Fruit fly (Drosophila melanogaster): ENCODE measurements around the gene mfrn.
A peak's percentile ranks its signal among the peaks of the same experiment; 100 is the strongest.

Gene mfrn

dm6 chr3R:27925000-27925970 lies 22.5 kb downstream of the mfrn start, which contains the start of gene mino (continued):
- TF ChIP-seq knrl (GFP tag; IDR thresholded peaks at IDR 0.05; ENCODE audit: partially characterized antibody) (0 out of 3 replicates have a peak, but pooled peaks have one; percentile 11), zen (tag; optimal IDR thresholded peaks at IDR 0.05) (peak; percentile 44), tin (GFP tag; optimal IDR thresholded peaks at IDR 0.05) (no peak), CG4424 (GFP tag; optimal IDR thresholded peaks at IDR 0.05) (no peak), CG31388 (GFP tag; optimal IDR thresholded peaks at IDR 0.05) (no peak), CG1603 (tag; optimal IDR thresholded peaks at IDR 0.05) (no peak), Usf (GFP tag; optimal IDR thresholded peaks at IDR 0.05) (no peak), CG17361 (GFP tag; IDR thresholded peaks at IDR 0.05) (no peak), CG18764 (GFP tag; optimal IDR thresholded peaks at IDR 0.05) (no peak), CG7786 (GFP tag; optimal IDR thresholded peaks at IDR 0.05) (no peak), CG10431 (GFP tag; optimal IDR thresholded peaks at IDR 0.05) (no peak), CG4617 (GFP tag; optimal IDR thresholded peaks at IDR 0.05; ENCODE audit: borderline replicate concordance) (no peak), nerfin-2 (GFP tag; IDR thresholded peaks at IDR 0.05; ENCODE audit: partially characterized antibody) (no peak), CG3995 (GFP tag; optimal IDR thresholded peaks at IDR 0.05) (no peak), odd (GFP tag; optimal IDR thresholded peaks at IDR 0.05) (no peak), Vsx1 (GFP tag; optimal IDR thresholded peaks at IDR 0.05) (no peak), CG14710 (tag; optimal IDR thresholded peaks at IDR 0.05) (no peak), Gsc (GFP tag; IDR thresholded peaks at IDR 0.05) (no peak), sima (GFP tag; optimal IDR thresholded peaks at IDR 0.05) (no peak), TFAM (GFP tag; optimal IDR thresholded peaks at IDR 0.05) (no peak), gt (GFP tag; IDR thresholded peaks at IDR 0.05) (no peak), CG34376 (GFP tag; optimal IDR thresholded peaks at IDR 0.05) (peak; percentile 80), CG7963 (GFP tag; IDR thresholded peaks at IDR 0.05; ENCODE audit: partially characterized antibody) (no peak), CTCF (GFP tag; optimal IDR thresholded peaks at IDR 0.05) (no peak), CG6272 (GFP tag; IDR thresholded peaks at IDR 0.05) (no peak), kay (GFP tag; optimal IDR thresholded peaks at IDR 0.05) (no peak), Hsf (GFP tag; optimal IDR thresholded peaks at IDR 0.05) (no peak), CG10147 (GFP tag; optimal IDR thresholded peaks at IDR 0.05) (no peak), Asciz (GFP tag; optimal IDR thresholded peaks at IDR 0.05) (no peak), Dad (GFP tag; optimal IDR thresholded peaks at IDR 0.05) (no peak), sna (GFP tag; IDR thresholded peaks at IDR 0.05; ENCODE audit: partially characterized antibody) (no peak), Mrtf (GFP tag; IDR thresholded peaks at IDR 0.05) (no peak), vvl (GFP tag; IDR thresholded peaks at IDR 0.05) (no peak), CoRest (tag; optimal IDR thresholded peaks at IDR 0.05) (no peak), ranshi (GFP tag; IDR thresholded peaks at IDR 0.05) (no peak), pzg (GFP tag; optimal IDR thresholded peaks at IDR 0.05) (no peak), MESR4 (GFP tag; optimal IDR thresholded peaks at IDR 0.05) (no peak), Six4 (GFP tag; optimal IDR thresholded peaks at IDR 0.05) (no peak), Ptx1 (GFP tag; IDR thresholded peaks at IDR 0.05) (no peak), sob (GFP tag; IDR thresholded peaks at IDR 0.05) (no peak), CG11695 (GFP tag; IDR thresholded peaks at IDR 0.05) (no peak), CG43689 (GFP tag; IDR thresholded peaks at IDR 0.05) (0 out of 2 replicates have a peak, but pooled peaks have one; percentile 6), CG12391 (tag; optimal IDR thresholded peaks at IDR 0.05) (no peak), CkIIα-i1 (GFP tag; IDR thresholded peaks at IDR 0.05) (no peak), hbn (GFP tag; IDR thresholded peaks at IDR 0.05; ENCODE audit: partially characterized antibody) (no peak), tx (GFP tag; optimal IDR thresholded peaks at IDR 0.05) (no peak), CG16779 (GFP tag; IDR thresholded peaks at IDR 0.05) (no peak), cad (GFP tag; optimal IDR thresholded peaks at IDR 0.05) (no peak), CG18599 (GFP tag; optimal IDR thresholded peaks at IDR 0.05) (peak; percentile 7), CG14050 (GFP tag; IDR thresholded peaks at IDR 0.05) (no peak)

Data from whole organism, embryonic.